Fruit fly (Drosophila melanogaster) whole organism, embryonic: ENCODE data around the gene mRpL55.
A peak's percentile ranks its signal among the peaks of the same experiment; 100 is the strongest.

Source experiments
- Atf-2 ChIP-seq: fragments of 200-800 bp; sonication (Bioruptor generic); optimal IDR thresholded peaks from 2 replicates; lab custom pipeline; 2016; ENCODE audit warnings: missing biosample characterization, missing genetic modification characterization
- C15 ChIP-seq: fragments of 200-800 bp; sonication (Bioruptor generic); IDR thresholded peaks from 3 replicates; pipeline ENCODE4 v1.3.6; 2022; ENCODE audit warnings: missing biosample characterization, missing genetic modification characterization
- CG10654 ChIP-seq: fragments of 200-800 bp; sonication (Bioruptor generic); optimal IDR thresholded peaks from 2 replicates; lab custom pipeline; 2016; ENCODE audit warnings: missing biosample characterization, missing genetic modification characterization
- CG10959 ChIP-seq: fragments of 200-800 bp; sonication (Bioruptor generic); IDR thresholded peaks from 2 replicates; pipeline ENCODE4 v1.3.6; 2022; ENCODE audit warnings: missing biosample characterization, missing genetic modification characterization
- CG12769 ChIP-seq: fragments of 200-800 bp; sonication (Bioruptor generic); optimal IDR thresholded peaks from 2 replicates; lab custom pipeline; 2019; ENCODE audit warnings: missing biosample characterization, mild to moderate bottlenecking, missing genetic modification characterization, moderate library complexity
- CG15601 ChIP-seq: fragments of 200-800 bp; sonication (Bioruptor generic); optimal IDR thresholded peaks from 3 replicates; lab custom pipeline; 2019; ENCODE audit warnings: missing biosample characterization, mild to moderate bottlenecking, missing genetic modification characterization, moderate library complexity
- CG2199 ChIP-seq: fragments of 200-800 bp; sonication (Bioruptor generic); IDR thresholded peaks from 3 replicates; pipeline ENCODE4 v1.3.6; 2022; ENCODE audit warnings: missing biosample characterization, missing genetic modification characterization
- CG30431 ChIP-seq: fragments of 200-800 bp; sonication (Bioruptor generic); optimal IDR thresholded peaks from 2 replicates; lab custom pipeline; 2017; ENCODE audit warnings: missing biosample characterization, missing genetic modification characterization
- CG32767 ChIP-seq: fragments of 200-800 bp; sonication (Bioruptor generic); IDR thresholded peaks from 2 replicates; pipeline ENCODE4 v1.3.6; 2022; ENCODE audit warnings: missing biosample characterization, missing genetic modification characterization
- CG4328 ChIP-seq: fragments of 200-800 bp; sonication (Bioruptor generic); optimal IDR thresholded peaks from 3 replicates; lab custom pipeline; 2017; ENCODE audit warnings: missing biosample characterization, missing genetic modification reagents, missing genetic modification characterization
- CG4820 ChIP-seq: fragments of 200-800 bp; sonication (Bioruptor generic); optimal IDR thresholded peaks from 3 replicates; lab custom pipeline; 2016; ENCODE audit warnings: missing biosample characterization, missing genetic modification characterization
- CG8290 ChIP-seq, 3 experiments: fragments of 200-800 bp; sonication (Bioruptor generic); optimal IDR thresholded peaks; 2 replicates each; lab custom pipeline; 2016 to 2019; ENCODE audit warnings: missing biosample characterization in 3 of 3, missing genetic modification characterization in 3 of 3, mild to moderate bottlenecking in 2 of 3, moderate library complexity in 1 of 3
- CG9215 ChIP-seq: fragments of 200-800 bp; sonication (Bioruptor generic); IDR thresholded peaks from 2 replicates; pipeline ENCODE4 v1.3.6; 2022; ENCODE audit warnings: missing biosample characterization, missing genetic modification characterization
- Eip74EF ChIP-seq, 2 experiments: fragments of 200-800 bp in 1 of 2; fragments of >200 bp in 1 of 2; sonication (Bioruptor generic) in 1 of 2; optimal IDR thresholded peaks; 2 replicates each; lab custom pipeline; 2017 to 2019; ENCODE audit warnings: missing biosample characterization in 2 of 2, missing genetic modification characterization in 2 of 2, mild to moderate bottlenecking in 1 of 2, moderate library complexity in 1 of 2
- Elba2 ChIP-seq: fragments of 200-800 bp; sonication (Bioruptor generic); optimal IDR thresholded peaks from 3 replicates; lab custom pipeline; 2016; ENCODE audit warnings: missing biosample characterization, missing genetic modification characterization
- Ets65A ChIP-seq: fragments of 200-800 bp; sonication (Bioruptor generic); peaks from one replicate; lab custom pipeline; 2016; ENCODE audit warnings: missing biosample characterization, missing genetic modification characterization
- HHEX ChIP-seq: fragments of 200-800 bp; sonication (Bioruptor generic); optimal IDR thresholded peaks from 3 replicates; lab custom pipeline; 2017; ENCODE audit warnings: missing biosample characterization, mild to moderate bottlenecking, missing genetic modification characterization, missing genetic modification reagents
- MTF-1 ChIP-seq: fragments of 200-800 bp; sonication (Bioruptor generic); optimal IDR thresholded peaks from 2 replicates; lab custom pipeline; 2018; ENCODE audit warnings: missing biosample characterization, mild to moderate bottlenecking, missing genetic modification characterization, borderline replicate concordance
- Nf-YC ChIP-seq: fragments of 200-800 bp; optimal IDR thresholded peaks from 3 replicates; lab custom pipeline; 2019; ENCODE audit warnings: missing biosample characterization, mild to moderate bottlenecking, missing genetic modification characterization, moderate library complexity
- Ssrp ChIP-seq: fragments of 200-800 bp; sonication (Bioruptor generic); optimal IDR thresholded peaks from 2 replicates; lab custom pipeline; 2018; ENCODE audit warnings: missing biosample characterization, mild to moderate bottlenecking, missing genetic modification characterization, moderate library complexity
- Stat92E ChIP-seq, 3 experiments: fragments of >200 bp in 2 of 3; fragments of 200-800 bp in 1 of 3; sonication (Bioruptor generic) in 1 of 3; optimal IDR thresholded peaks; 2 replicates each; lab custom pipeline; 2017 to 2019; ENCODE audit warnings: missing biosample characterization in 3 of 3, missing genetic modification characterization in 3 of 3, mild to moderate bottlenecking in 1 of 3, moderate library complexity in 1 of 3
- Xbp1 ChIP-seq: fragments of 200-800 bp; sonication (Bioruptor generic); optimal IDR thresholded peaks from 3 replicates; lab custom pipeline; 2016; ENCODE audit warnings: missing biosample characterization, mild to moderate bottlenecking, missing genetic modification characterization
- ac ChIP-seq: fragments of 200-800 bp; sonication (Bioruptor generic); optimal IDR thresholded peaks from 3 replicates; lab custom pipeline; 2017; ENCODE audit warnings: missing biosample characterization, mild to moderate bottlenecking, missing genetic modification characterization
- amos ChIP-seq: fragments of 200-800 bp; sonication (Bioruptor generic); IDR thresholded peaks from 2 replicates; pipeline ENCODE4 v1.3.6; 2022; ENCODE audit warnings: missing biosample characterization, missing genetic modification characterization; ENCODE audit not compliant: partially characterized antibody
- ap ChIP-seq: fragments of 200-800 bp; sonication (Bioruptor generic); IDR thresholded peaks from 2 replicates; pipeline ENCODE4 v1.3.6; 2022; ENCODE audit warnings: missing biosample characterization, missing genetic modification characterization
- bbx ChIP-seq: fragments of 200-800 bp; sonication (Bioruptor generic); IDR thresholded peaks from 2 replicates; pipeline ENCODE4 v1.3.6; 2022; ENCODE audit warnings: missing biosample characterization, missing genetic modification characterization; ENCODE audit not compliant: partially characterized antibody
- chm ChIP-seq: fragments of 200-800 bp; sonication (Bioruptor generic); IDR thresholded peaks from 2 replicates; pipeline ENCODE4 v1.3.6; 2022; ENCODE audit warnings: missing biosample characterization, missing genetic modification characterization
- da ChIP-seq: fragments of 200-800 bp; sonication (Bioruptor generic); optimal IDR thresholded peaks from 2 replicates; lab custom pipeline; 2016; ENCODE audit warnings: missing biosample characterization, missing genetic modification characterization
- dysf ChIP-seq: fragments of 200-800 bp; sonication (Bioruptor generic); IDR thresholded peaks from 3 replicates; pipeline ENCODE4 v1.3.6; 2022; ENCODE audit warnings: missing biosample characterization, missing genetic modification characterization
- ewg ChIP-seq: fragments of 200-800 bp; sonication (Bioruptor generic); optimal IDR thresholded peaks from 3 replicates; lab custom pipeline; 2017; ENCODE audit warnings: mild to moderate bottlenecking, missing biosample characterization, missing genetic modification reagents, missing genetic modification characterization
- gcm ChIP-seq: fragments of 200-800 bp; sonication (Bioruptor generic); optimal IDR thresholded peaks from 2 replicates; lab custom pipeline; 2019; ENCODE audit warnings: missing biosample characterization, mild to moderate bottlenecking, missing genetic modification characterization, moderate library complexity
- gsb-n ChIP-seq: fragments of 200-800 bp; sonication (Bioruptor generic); optimal IDR thresholded peaks from 3 replicates; lab custom pipeline; 2018; ENCODE audit warnings: missing biosample characterization, mild to moderate bottlenecking, missing genetic modification characterization
- gt ChIP-seq: fragments of 200-800 bp; sonication (Bioruptor generic); IDR thresholded peaks from 2 replicates; pipeline ENCODE4 v1.3.6; 2022; ENCODE audit warnings: missing biosample characterization, missing genetic modification characterization
- insv ChIP-seq, 2 experiments: fragments of 200-800 bp; sonication (Bioruptor generic); optimal IDR thresholded peaks; 3 replicates each; lab custom pipeline; 2016 to 2018; ENCODE audit warnings: missing biosample characterization in 2 of 2, missing genetic modification characterization in 2 of 2
- kah ChIP-seq: fragments of 200-800 bp; sonication (Bioruptor generic); optimal IDR thresholded peaks from 2 replicates; lab custom pipeline; 2018; ENCODE audit warnings: missing biosample characterization, mild to moderate bottlenecking, missing genetic modification characterization
- luna ChIP-seq: fragments of 200-800 bp; sonication (Bioruptor generic); optimal IDR thresholded peaks from 2 replicates; lab custom pipeline; 2016; ENCODE audit warnings: missing biosample characterization, missing genetic modification characterization
- nerfin-1 ChIP-seq: fragments of 200-800 bp; sonication (Bioruptor generic); optimal IDR thresholded peaks from 3 replicates; lab custom pipeline; 2019; ENCODE audit warnings: missing biosample characterization, mild to moderate bottlenecking, missing genetic modification characterization, moderate library complexity
- oc ChIP-seq: fragments of 200-800 bp; sonication (Bioruptor generic); optimal IDR thresholded peaks from 2 replicates; lab custom pipeline; 2018; ENCODE audit warnings: missing biosample characterization, mild to moderate bottlenecking, missing genetic modification characterization, moderate library complexity
- otp ChIP-seq: fragments of 200-800 bp; sonication (Bioruptor generic); IDR thresholded peaks from 3 replicates; pipeline ENCODE4, ENCODE4 v1.3.6; 2022; ENCODE audit warnings: missing biosample characterization, missing genetic modification characterization
- pros ChIP-seq: fragments of 200-800 bp; sonication (Bioruptor generic); optimal IDR thresholded peaks from 3 replicates; lab custom pipeline; 2019; ENCODE audit warnings: missing biosample characterization, mild to moderate bottlenecking, missing genetic modification characterization, moderate library complexity
- ranshi ChIP-seq: fragments of 200-800 bp; sonication (Bioruptor generic); IDR thresholded peaks from 2 replicates; pipeline ENCODE4 v1.3.6; 2022; ENCODE audit warnings: missing biosample characterization, missing genetic modification characterization
- run ChIP-seq: fragments of 200-800 bp; sonication (Bioruptor generic); optimal IDR thresholded peaks from 3 replicates; lab custom pipeline; 2018; ENCODE audit warnings: missing biosample characterization, mild to moderate bottlenecking, missing genetic modification characterization
- sd ChIP-seq: fragments of 200-800 bp; sonication (Bioruptor generic); optimal IDR thresholded peaks from 3 replicates; lab custom pipeline; 2018; ENCODE audit warnings: missing biosample characterization, mild to moderate bottlenecking, missing genetic modification characterization, moderate library complexity
- sens ChIP-seq: fragments of 200-800 bp; sonication (Bioruptor generic); peaks from one replicate; lab custom pipeline; 2016; ENCODE audit warnings: missing biosample characterization, missing genetic modification characterization
- sqz ChIP-seq: fragments of 200-800 bp; sonication (Bioruptor generic); optimal IDR thresholded peaks from 3 replicates; lab custom pipeline; 2018; ENCODE audit warnings: missing biosample characterization, mild to moderate bottlenecking, missing genetic modification characterization
- twi ChIP-seq: fragments of 200-800 bp; optimal IDR thresholded peaks from 2 replicates; lab custom pipeline; 2019; ENCODE audit warnings: missing biosample characterization, mild to moderate bottlenecking, missing genetic modification characterization, moderate library complexity

Gene mRpL55

DNA sequence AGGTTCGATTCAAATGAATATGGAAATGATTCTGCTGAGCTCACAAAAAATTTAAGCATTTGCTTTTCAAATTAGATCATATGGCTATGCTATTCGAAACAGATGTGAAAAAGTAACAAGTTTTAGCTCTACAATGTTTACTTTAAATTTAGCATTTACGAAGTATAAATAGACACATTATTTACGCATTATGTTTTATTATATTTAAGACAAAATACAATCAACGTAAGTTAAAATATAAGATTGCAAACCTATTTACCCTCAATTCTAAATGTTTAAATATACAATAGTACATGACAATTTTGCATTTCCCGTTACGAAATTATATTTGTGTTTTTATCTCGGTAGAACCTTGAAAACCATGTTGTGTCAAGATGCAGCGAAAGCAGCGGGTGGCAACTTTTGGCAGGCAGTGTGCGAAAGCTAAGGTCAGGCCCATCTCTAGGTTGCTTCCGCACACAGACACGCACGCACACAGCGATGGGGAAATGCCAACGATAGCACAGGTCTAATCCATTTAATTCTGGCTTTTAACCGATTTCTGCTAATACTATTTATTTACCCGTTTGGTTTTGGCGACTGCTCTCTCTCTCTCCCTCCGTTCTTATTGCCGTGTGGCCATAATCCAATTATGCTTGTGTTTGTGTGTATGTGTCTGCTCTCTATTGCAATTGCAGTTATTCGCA, 1.4 kb downstream of the mRpL55 start (continued):
- TF ChIP-seq CG4328 (GFP tag; lab: Kevin White, UChicago) (peak; percentile 14), CG10959 (GFP tag; lab: Robert Waterston, UW) (no peak), Eip74EF (GFP tag; optimal IDR thresholded peaks at IDR 0.05; lab: Kevin White, UChicago) (peak in 1 of 2 experiments; percentile 32), gt (no peak), CG9215 (no peak), CG8290 (GFP tag; optimal IDR thresholded peaks at IDR 0.05; lab: Kevin White, UChicago) (no peak), CG8290 (tag; optimal IDR thresholded peaks at IDR 0.05; lab: Kevin White, UChicago) (peak in 1 of 2 experiments; percentile 48), CG15601 (no peak), CG30431 (no peak), CG10654 (no peak), Xbp1 (GFP tag; lab: Kevin White, UChicago) (peak; percentile 30), oc (tag; lab: Kevin White, UChicago) (no peak), Ssrp (tag; lab: Kevin White, UChicago) (peak; percentile 45), HHEX (GFP tag; lab: Kevin White, UChicago) (peak; percentile 19), amos (peak; percentile 31; the same call in 1 of the 2 replicates), Atf-2 (GFP tag; lab: Kevin White, UChicago) (peak; percentile 12), ewg (GFP tag; lab: Kevin White, UChicago) (peak; percentile 20), CG32767 (GFP tag; lab: Robert Waterston, UW) (no peak)

dm6 chr3R:19092367-19093126, 2.2 kb downstream of the mRpL55 start:
- TF ChIP-seq kah (GFP tag; lab: Kevin White, UChicago) (peak; percentile 78), gsb-n (tag; lab: Kevin White, UChicago) (peak; percentile 47), run (tag; lab: Kevin White, UChicago) (peak; percentile 14), CG32767 (GFP tag; lab: Robert Waterston, UW) (no peak), Nf-YC (tag; lab: Kevin White, UChicago) (no peak), twi (tag; lab: Kevin White, UChicago) (peak; percentile 45), CG2199 (GFP tag; lab: Robert Waterston, UW) (peak; percentile 54; the same call in 1 of the 3 replicates), ranshi (GFP tag; lab: Robert Waterston, UW) (no peak), gcm (GFP tag; lab: Kevin White, UChicago) (peak; percentile 84), nerfin-1 (peak; percentile 57), sd (tag; lab: Kevin White, UChicago) (peak; percentile 80), bbx (GFP tag; lab: Robert Waterston, UW) (0 out of 2 replicates have a peak, but pooled peaks have one; percentile 23), pros (peak; percentile 66), MTF-1 (GFP tag; lab: Kevin White, UChicago) (no peak), da (GFP tag; lab: Kevin White, UChicago) (peak; percentile 0), dysf (GFP tag; lab: Robert Waterston, UW) (no peak), Stat92E (GFP tag; optimal IDR thresholded peaks at IDR 0.05; lab: Kevin White, UChicago) (peak in 1 of 3 experiments; percentile 8), CG12769 (tag; lab: Kevin White, UChicago) (peak; percentile 19), CG30431 (no peak), CG4820 (GFP tag; lab: Kevin White, UChicago) (no peak), Elba2 (GFP tag; lab: Kevin White, UChicago) (peak; percentile 93), sqz (peak; percentile 54), Ets65A (GFP tag; lab: Kevin White, UChicago) (peak; percentile 47), chm (GFP tag; lab: Robert Waterston, UW) (0 out of 2 replicates have a peak, but pooled peaks have one; percentile 12), luna (GFP tag; lab: Kevin White, UChicago) (no peak), C15 (GFP tag; lab: Robert Waterston, UW) (no peak), sens (GFP tag; lab: Kevin White, UChicago) (peak; percentile 50), ac (GFP tag; lab: Kevin White, UChicago) (peak; percentile 20), insv (GFP tag; optimal IDR thresholded peaks at IDR 0.05; lab: Kevin White, UChicago) (peak; percentile 66 to 86), ap (no peak), otp (0 out of 3 replicates have a peak, but pooled peaks have one; percentile 4)
